Fruit fly (Drosophila melanogaster) whole organism, wandering third instar larva: ENCODE results near the gene CG15865.

Source experiments
- CG32264 ChIP-seq: fragments of 200-800 bp; sonication (Bioruptor generic); optimal IDR thresholded peaks from 2 replicates; lab custom pipeline; 2016; ENCODE audit warnings: missing biosample characterization, missing genetic modification characterization
- CG9705 ChIP-seq: fragments of 200-800 bp; sonication (Bioruptor generic); optimal IDR thresholded peaks from 2 replicates; lab custom pipeline; 2018; ENCODE audit warnings: missing biosample characterization, mild to moderate bottlenecking, missing genetic modification characterization
- Dfd ChIP-seq: fragments of >200 bp; optimal IDR thresholded peaks from 2 replicates; lab custom pipeline; 2017; ENCODE audit warnings: missing biosample characterization, missing genetic modification characterization
- Dif ChIP-seq: fragments of 200-275, 200-300 bp; sonication (Bioruptor generic); optimal IDR thresholded peaks from 2 replicates; lab custom pipeline; 2018; ENCODE audit warnings: missing biosample characterization, missing genetic modification characterization; ENCODE audit not compliant: partially characterized antibody
- GATAd ChIP-seq: sonication (Bioruptor generic); optimal IDR thresholded peaks from 2 replicates; lab custom pipeline; 2016; ENCODE audit warnings: missing biosample characterization, missing genetic modification characterization
- HLH106 ChIP-seq: fragments of 200-800 bp; optimal IDR thresholded peaks from 3 replicates; lab custom pipeline; 2019; ENCODE audit warnings: missing biosample characterization, mild to moderate bottlenecking, missing genetic modification characterization, moderate library complexity
- Hnf4 ChIP-seq: fragments of 200-800 bp; sonication (Bioruptor generic); optimal IDR thresholded peaks from 2 replicates; lab custom pipeline; 2016; ENCODE audit warnings: missing biosample characterization, mild to moderate bottlenecking, missing genetic modification characterization
- Hr78 ChIP-seq: fragments of >200 bp; optimal IDR thresholded peaks from 2 replicates; lab custom pipeline; 2017; ENCODE audit warnings: missing biosample characterization, missing genetic modification characterization
- Jra ChIP-seq: sonication (Bioruptor generic); optimal IDR thresholded peaks from 2 replicates; lab custom pipeline; 2016; ENCODE audit warnings: missing biosample characterization, missing genetic modification characterization
- Mio ChIP-seq: sonication (Bioruptor generic); optimal IDR thresholded peaks from 2 replicates; lab custom pipeline; 2016; ENCODE audit warnings: missing biosample characterization, missing genetic modification characterization
- Myc ChIP-seq: fragments of >200 bp; optimal IDR thresholded peaks from 2 replicates; lab custom pipeline; 2017
- OdsH ChIP-seq: fragments of 200-800 bp; sonication (Bioruptor generic); optimal IDR thresholded peaks from 2 replicates; lab custom pipeline; 2016; ENCODE audit warnings: missing biosample characterization, mild to moderate bottlenecking, missing genetic modification characterization
- Rel ChIP-seq, 2 experiments: fragments of 200-800 bp; sonication (Bioruptor generic) in 1 of 2; optimal IDR thresholded peaks; 2 replicates in 1 of 2; 3 replicates in 1 of 2; lab custom pipeline; 2016 to 2019; ENCODE audit warnings: mild to moderate bottlenecking in 2 of 2, missing biosample characterization in 2 of 2, missing genetic modification characterization in 2 of 2, moderate library complexity in 1 of 2
- Vsx2 ChIP-seq: fragments of 200-300, 225-300 bp; sonication (Bioruptor generic); optimal IDR thresholded peaks from 2 replicates; lab custom pipeline; 2018; ENCODE audit warnings: missing biosample characterization, missing genetic modification characterization; ENCODE audit not compliant: partially characterized antibody
- br ChIP-seq: fragments of 200-800 bp; sonication (Bioruptor generic); optimal IDR thresholded peaks from 2 replicates; lab custom pipeline; 2016; ENCODE audit warnings: missing biosample characterization, missing genetic modification characterization
- brk ChIP-seq: fragments of 200-800 bp; sonication (Bioruptor generic); optimal IDR thresholded peaks from 2 replicates; lab custom pipeline; 2016; ENCODE audit warnings: missing biosample characterization, mild to moderate bottlenecking, missing genetic modification characterization
- dl ChIP-seq, 2 experiments: fragments of 175-275, 200-275 bp in 1 of 2; fragments of 200-275 bp in 1 of 2; sonication (Bioruptor generic); optimal IDR thresholded peaks; lab custom pipeline; 2018; ENCODE audit warnings: mild to moderate bottlenecking in 2 of 2, missing biosample characterization in 2 of 2, missing genetic modification characterization in 2 of 2, moderate library complexity in 2 of 2; ENCODE audit not compliant: partially characterized antibody in 2 of 2, insufficient read depth in 1 of 2
- dmrt93B ChIP-seq: fragments of 200-800 bp; sonication (Bioruptor generic); optimal IDR thresholded peaks from 2 replicates; lab custom pipeline; 2018; ENCODE audit warnings: missing biosample characterization, mild to moderate bottlenecking, missing genetic modification characterization
- dsf ChIP-seq: sonication (Bioruptor generic); optimal IDR thresholded peaks from 2 replicates; lab custom pipeline; 2016; ENCODE audit warnings: missing biosample characterization, missing genetic modification characterization, borderline replicate concordance
- foxo ChIP-seq, 2 experiments: fragments of 200-800 bp; sonication (Bioruptor generic); optimal IDR thresholded peaks; 2 replicates in 1 of 2; 3 replicates in 1 of 2; lab custom pipeline; 2016 to 2017; ENCODE audit warnings: missing biosample characterization in 2 of 2, missing genetic modification characterization in 2 of 2
- fru ChIP-seq: fragments of 200-800 bp; sonication (Bioruptor generic); optimal IDR thresholded peaks from 3 replicates; lab custom pipeline; 2016; ENCODE audit warnings: missing biosample characterization, mild to moderate bottlenecking, missing genetic modification characterization
- h ChIP-seq: fragments of 200-800 bp; sonication (Bioruptor generic); optimal IDR thresholded peaks from 3 replicates; lab custom pipeline; 2016; ENCODE audit warnings: missing biosample characterization, mild to moderate bottlenecking, missing genetic modification characterization
- jim ChIP-seq: fragments of 175-275, 200-325 bp; sonication (Bioruptor generic); optimal IDR thresholded peaks from 2 replicates; lab custom pipeline; 2016; ENCODE audit warnings: missing biosample characterization, mild to moderate bottlenecking, missing genetic modification characterization
- lola ChIP-seq: fragments of >200 bp; optimal IDR thresholded peaks from 2 replicates; lab custom pipeline; 2017; ENCODE audit warnings: missing biosample characterization, missing genetic modification characterization
- psq ChIP-seq: fragments of 200-800 bp; sonication (Bioruptor generic); optimal IDR thresholded peaks from 3 replicates; lab custom pipeline; 2017; ENCODE audit warnings: missing biosample characterization, mild to moderate bottlenecking, missing genetic modification characterization, moderate library complexity
- rgr ChIP-seq: fragments of 200-800 bp; sonication (Bioruptor generic); optimal IDR thresholded peaks from 3 replicates; lab custom pipeline; 2016; ENCODE audit warnings: missing biosample characterization, mild to moderate bottlenecking, missing genetic modification characterization
- sage ChIP-seq: fragments of 200-800 bp; sonication (Bioruptor generic); optimal IDR thresholded peaks from 2 replicates; lab custom pipeline; 2016; ENCODE audit warnings: missing biosample characterization, mild to moderate bottlenecking, missing genetic modification characterization
- sv ChIP-seq: fragments of 200-800 bp; sonication (Bioruptor generic); optimal IDR thresholded peaks from 3 replicates; lab custom pipeline; 2016; ENCODE audit warnings: missing biosample characterization, missing genetic modification characterization
- tai ChIP-seq: sonication (Bioruptor generic); optimal IDR thresholded peaks from 2 replicates; lab custom pipeline; 2016; ENCODE audit warnings: missing biosample characterization, missing genetic modification characterization
- usp ChIP-seq: fragments of >200 bp; optimal IDR thresholded peaks from 2 replicates; lab custom pipeline; 2017; ENCODE audit warnings: missing biosample characterization, missing genetic modification characterization
- woc ChIP-seq: sonication (Bioruptor generic); optimal IDR thresholded peaks from 2 replicates; lab custom pipeline; 2016; ENCODE audit warnings: missing biosample characterization, mild to moderate bottlenecking, missing genetic modification characterization

The CG15865 gene

dm6 chrX:16696614-16697519 is 32.6 kb upstream of the CG15865 start:
- TF ChIP-seq sv (GFP tag; lab: Kevin White, UChicago) (no peak), CG9705 (GFP tag; lab: Kevin White, UChicago) (no peak), Mio (GFP tag; lab: Kevin White, UChicago) (no peak), jim (GFP tag; lab: Kevin White, UChicago) (no peak), Dfd (GFP tag; lab: Kevin White, UChicago) (no peak), dsf (GFP tag; lab: Kevin White, UChicago) (no peak), usp (GFP tag; lab: Kevin White, UChicago) (no peak), Rel (GFP tag; optimal IDR thresholded peaks at IDR 0.05; lab: Kevin White, UChicago) (no peak), Rel (tag; optimal IDR thresholded peaks at IDR 0.05; lab: Kevin White, UChicago) (no peak)

DNA sequence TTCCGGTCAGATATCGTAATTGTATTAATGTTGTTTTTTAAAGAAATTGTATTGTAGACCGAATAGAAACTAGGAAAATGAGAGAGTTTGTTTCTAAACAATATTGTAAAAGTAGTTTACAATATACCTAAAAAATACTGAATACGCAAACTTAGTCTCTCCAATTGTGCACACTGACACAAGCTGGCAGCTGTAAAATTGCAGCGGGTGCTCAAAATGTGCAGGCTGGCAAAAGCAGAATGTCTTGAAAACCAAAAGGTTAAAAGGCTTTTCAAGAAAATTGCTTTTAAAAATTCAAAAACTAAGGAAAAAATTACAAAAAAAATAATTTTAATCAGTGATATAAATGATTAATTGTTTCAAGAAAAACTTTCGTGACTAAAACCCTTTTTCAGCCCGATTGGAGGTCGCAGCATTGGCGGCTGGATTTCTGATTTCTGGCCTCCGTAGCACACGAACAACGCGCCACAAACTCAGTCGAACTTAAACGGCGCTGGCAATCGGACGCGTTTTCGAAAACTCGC is 31.5 kb upstream of the CG15865 start, which contains the start of gene CG4678:
Gene CG4678, plus strand, starts transcription at position 474 of the 524 bp plus-strand sequence.
- TF ChIP-seq lola (no peak), foxo (GFP tag; optimal IDR thresholded peaks at IDR 0.05; lab: Kevin White, UChicago) (no peak), Vsx2 (GFP tag; lab: Kevin White, UChicago) (peak; percentile 66), Dif (GFP tag; lab: Kevin White, UChicago) (peak; percentile 96), sage (GFP tag; lab: Kevin White, UChicago) (no peak), usp (GFP tag; lab: Kevin White, UChicago) (no peak), rgr (GFP tag; lab: Kevin White, UChicago) (no peak), dl (GFP tag; optimal IDR thresholded peaks at IDR 0.05; lab: Kevin White, UChicago; ENCODE audit: insufficient read depth in 1 of 2, partially characterized antibody in 2 of 2) (peak; percentile 53 to 80), psq (GFP tag; lab: Kevin White, UChicago) (no peak), Rel (GFP tag; optimal IDR thresholded peaks at IDR 0.05; lab: Kevin White, UChicago) (no peak), Rel (tag; optimal IDR thresholded peaks at IDR 0.05; lab: Kevin White, UChicago) (no peak), dmrt93B (GFP tag; lab: Kevin White, UChicago) (no peak), fru (GFP tag; lab: Kevin White, UChicago) (no peak), sv (GFP tag; lab: Kevin White, UChicago) (no peak), Hnf4 (GFP tag; lab: Kevin White, UChicago) (no peak)

- TF ChIP-seq sv (GFP tag; lab: Kevin White, UChicago), result no peak
- no peak for TF ChIP-seq jim (GFP tag; lab: Kevin White, UChicago)
- TF ChIP-seq Jra, result no peak
- TF ChIP-seq usp (GFP tag; lab: Kevin White, UChicago), result no peak
- TF ChIP-seq br, result no peak
- TF ChIP-seq Vsx2 (GFP tag; lab: Kevin White, UChicago), result no peak
- TF ChIP-seq GATAd (GFP tag; lab: Kevin White, UChicago), result no peak
- TF ChIP-seq lola, result no peak
- TF ChIP-seq tai, result no peak
- TF ChIP-seq Myc (lab: Kevin White, UChicago), result no peak
- no peak for TF ChIP-seq woc (GFP tag; lab: Kevin White, UChicago)
- TF ChIP-seq Hr78, result no peak
- TF ChIP-seq HLH106 (tag; lab: Kevin White, UChicago), result no peak
- no peak for TF ChIP-seq Dif (GFP tag; lab: Kevin White, UChicago)
- TF ChIP-seq fru (GFP tag; lab: Kevin White, UChicago), result no peak
- TF ChIP-seq CG9705 (GFP tag; lab: Kevin White, UChicago), result no peak
- TF ChIP-seq dmrt93B (GFP tag; lab: Kevin White, UChicago), result no peak
- TF ChIP-seq CG32264, result no peak
- TF ChIP-seq h (GFP tag; lab: Kevin White, UChicago), result no peak
- TF ChIP-seq brk (GFP tag; lab: Kevin White, UChicago), result no peak
Measured at dm6 chrX:16694959-16695358, 30.7 kb upstream of the CG15865 start, which contains the start of gene Septin4. TSS of gene Septin4 (minus strand) at chrX:16695173.

DNA sequence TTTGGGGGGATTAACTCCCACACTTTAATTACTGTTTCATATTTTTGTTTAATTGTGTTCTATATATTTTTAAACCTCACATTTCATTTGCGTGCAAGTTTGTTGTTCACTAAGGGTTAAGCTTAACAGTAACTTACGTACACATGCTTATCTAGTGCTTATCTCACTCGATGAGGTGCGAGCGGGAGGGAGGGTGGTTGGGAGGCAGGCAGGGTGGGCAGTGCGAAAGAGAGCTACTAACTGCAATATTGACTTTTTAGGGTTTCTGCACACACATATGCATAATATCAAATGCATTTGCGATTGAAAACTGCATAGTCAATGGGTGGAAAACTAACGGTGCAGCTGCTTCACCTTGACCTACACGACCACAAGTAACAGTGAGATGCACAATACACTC is 30.2 kb upstream of the CG15865 start:
- TF ChIP-seq fru (GFP tag; lab: Kevin White, UChicago) (peak; percentile 23), Dfd (GFP tag; lab: Kevin White, UChicago) (no peak), OdsH (GFP tag; lab: Kevin White, UChicago) (no peak)
- TF ChIP-seq, all 38 proteins: peak for 1
